Worm (Caenorhabditis elegans) whole organism, L3 larva: Measurements from ENCODE around the gene ztf-20.

Source experiments
- jun-1 ChIP-seq: fragments of 150-350 bp; optimal IDR thresholded peaks from 2 replicates; lab custom pipeline; 2014; ENCODE audit warnings: missing biosample characterization, missing genetic modification reagents, missing genetic modification characterization
- lin-15B ChIP-seq: fragments of 150-350 bp; optimal IDR thresholded peaks from 2 replicates; lab custom pipeline; 2014; ENCODE audit warnings: missing biosample characterization, missing genetic modification characterization

ce11 chrV:18930748-18931147, 29.2 kb downstream of the ztf-20 start:
- no peak for TF ChIP-seq jun-1
- TF ChIP-seq lin-15B (tag; lab: Kevin White, UChicago) = no peak
